Worm (Caenorhabditis elegans) whole organism, L4/young adult: ENCODE measurements around the gene irld-64.

Experiments
- W03F9.2 ChIP-seq: fragments of 150-350 bp; optimal IDR thresholded peaks from 2 replicates; lab custom pipeline; 2014; ENCODE audit warnings: missing biosample characterization, missing genetic modification characterization
- dao-5 ChIP-seq: sonication (generic microtip); optimal IDR thresholded peaks from 2 replicates; lab custom pipeline; 2016; ENCODE audit warnings: missing genotype, missing genetic modification characterization, moderate library complexity, missing compliant biosample characterization
- him-1 ChIP-seq: sonication (generic microtip); optimal IDR thresholded peaks from 2 replicates; lab custom pipeline; 2016; ENCODE audit warnings: missing genotype, missing genetic modification reagents, missing genetic modification characterization, missing compliant biosample characterization

DNA sequence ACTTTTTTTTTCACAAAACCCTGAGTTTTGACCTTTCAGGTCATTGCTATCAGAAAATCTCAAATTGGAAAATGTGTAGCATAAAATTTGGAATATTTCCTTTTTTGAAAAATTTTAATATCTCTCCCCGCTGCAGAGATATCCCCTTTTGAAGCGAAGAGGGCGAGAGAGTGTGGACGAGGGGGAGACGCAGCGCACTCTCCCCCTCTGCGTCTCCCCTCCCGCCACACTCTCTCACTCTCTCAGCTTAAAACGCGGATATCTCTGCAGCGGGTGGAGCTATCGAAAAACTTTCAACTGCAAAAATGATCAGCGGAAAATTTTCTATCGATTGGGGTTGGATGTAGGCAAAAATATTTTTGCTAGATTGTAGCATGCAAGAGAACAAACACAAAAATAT is 7.6 kb downstream of the irld-64 start:
- TF ChIP-seq dao-5 (tag; lab: Kevin White, UChicago), result no peak
- no peak for TF ChIP-seq W03F9.2 (tag; lab: Kevin White, UChicago)
- no peak for TF ChIP-seq him-1
